Worm (Caenorhabditis elegans) whole organism, L1 larva: Measurements from ENCODE around the gene T27E7.5.

ENCODE experiments used
- ceh-82 ChIP-seq, 3 experiments: fragments of 150-350 bp in 1 of 3; sonication (generic microtip) in 2 of 3; optimal IDR thresholded peaks; 2 replicates each; lab custom pipeline; 2014 to 2017; ENCODE audit warnings: missing biosample characterization in 3 of 3, missing genetic modification characterization in 3 of 3
- dpl-1 ChIP-seq, 3 experiments: fragments of 150-350 bp in 2 of 3; sonication (generic microtip) in 1 of 3; optimal IDR thresholded peaks; 2 replicates each; lab custom pipeline; 2014 to 2017; ENCODE audit warnings: missing biosample characterization in 3 of 3, missing genetic modification characterization in 3 of 3, missing genetic modification reagents in 3 of 3
- efl-1 ChIP-seq, 4 experiments: fragments of 150-350 bp; optimal IDR thresholded peaks in 3 of 4; peaks in 1 of 4; 1 replicate in 1 of 4; 2 replicates in 3 of 4; lab custom pipeline; 2014; ENCODE audit warnings: missing biosample characterization in 2 of 4, missing genetic modification characterization in 2 of 4, missing genetic modification reagents in 2 of 4
- efl-3 ChIP-seq: fragments of 200-800 bp; sonication (Bioruptor generic); optimal IDR thresholded peaks from 2 replicates; lab custom pipeline; 2018; ENCODE audit warnings: mild to moderate bottlenecking, missing genetic modification characterization, missing compliant biosample characterization
- elt-3 ChIP-seq, 6 experiments: fragments of 150-350 bp in 1 of 6; sonication (generic microtip); optimal IDR thresholded peaks; 2 replicates each; lab custom pipeline; 2017 to 2018; ENCODE audit warnings: missing biosample characterization in 6 of 6, missing genetic modification characterization in 6 of 6, inconsistent platforms in 1 of 6
- ets-5 ChIP-seq: fragments of 200-800 bp; sonication (Bioruptor generic); IDR thresholded peaks from 2 replicates; pipeline ENCODE4 v1.3.6; 2022; ENCODE audit warnings: missing genetic modification characterization, missing compliant biosample characterization
- hlh-17 ChIP-seq: fragments of 200-800 bp; sonication (Bioruptor generic); optimal IDR thresholded peaks from 2 replicates; lab custom pipeline; 2018; ENCODE audit warnings: missing genetic modification characterization, mild to moderate bottlenecking, missing compliant biosample characterization, moderate library complexity, borderline replicate concordance
- mab-9 ChIP-seq: fragments of 200-800 bp; sonication (Bioruptor generic); IDR thresholded peaks from 2 replicates; pipeline ENCODE4 v1.3.6; 2022; ENCODE audit warnings: missing genetic modification reagents, missing genetic modification characterization, missing compliant biosample characterization
- mef-2 ChIP-seq: fragments of 150-350 bp; optimal IDR thresholded peaks from 2 replicates; lab custom pipeline; 2014; ENCODE audit warnings: missing biosample characterization, missing genetic modification characterization
- nhr-11 ChIP-seq: fragments of 150-350 bp; optimal IDR thresholded peaks from 2 replicates; lab custom pipeline; 2014; ENCODE audit warnings: missing biosample characterization, missing genetic modification characterization
- nhr-28 ChIP-seq: fragments of 150-350 bp; optimal IDR thresholded peaks from 2 replicates; lab custom pipeline; 2014; ENCODE audit warnings: missing biosample characterization, missing genetic modification characterization
- nhr-90 ChIP-seq: sonication (generic microtip); optimal IDR thresholded peaks from 2 replicates; lab custom pipeline; 2016; ENCODE audit warnings: mild to moderate bottlenecking, missing genetic modification characterization, missing compliant biosample characterization; ENCODE audit not compliant: poor library complexity
- snu-23 ChIP-seq: sonication (generic microtip); optimal IDR thresholded peaks from 2 replicates; lab custom pipeline; 2016; ENCODE audit warnings: missing genetic modification characterization, missing compliant biosample characterization
- sox-4 ChIP-seq: sonication (generic microtip); optimal IDR thresholded peaks from 2 replicates; lab custom pipeline; 2016; ENCODE audit warnings: missing genetic modification characterization, missing compliant biosample characterization
- sup-37 ChIP-seq: fragments of 200-800 bp; sonication (Bioruptor generic); optimal IDR thresholded peaks from 2 replicates; lab custom pipeline; 2018; ENCODE audit warnings: mild to moderate bottlenecking, missing genetic modification characterization, missing compliant biosample characterization
- tlp-1 ChIP-seq: fragments of 150-350 bp; optimal IDR thresholded peaks from 2 replicates; lab custom pipeline; 2014; ENCODE audit warnings: missing biosample characterization, missing genetic modification characterization
- unc-130 ChIP-seq: fragments of 150-350 bp; optimal IDR thresholded peaks from 2 replicates; lab custom pipeline; 2017; ENCODE audit warnings: missing biosample characterization, missing genetic modification characterization, inconsistent platforms
- unc-86 ChIP-seq: sonication (generic microtip); optimal IDR thresholded peaks from 2 replicates; lab custom pipeline; 2016; ENCODE audit warnings: missing genetic modification characterization, missing compliant biosample characterization
- xbp-1 ChIP-seq: sonication (generic microtip); optimal IDR thresholded peaks from 2 replicates; lab custom pipeline; 2016; ENCODE audit warnings: missing genetic modification characterization, missing compliant biosample characterization
- zip-4 ChIP-seq: fragments of 200-800 bp; sonication (Bioruptor generic); optimal IDR thresholded peaks from 2 replicates; lab custom pipeline; 2018; ENCODE audit warnings: mild to moderate bottlenecking, missing genetic modification characterization, moderate library complexity, missing compliant biosample characterization

The T27E7.5 gene

DNA sequence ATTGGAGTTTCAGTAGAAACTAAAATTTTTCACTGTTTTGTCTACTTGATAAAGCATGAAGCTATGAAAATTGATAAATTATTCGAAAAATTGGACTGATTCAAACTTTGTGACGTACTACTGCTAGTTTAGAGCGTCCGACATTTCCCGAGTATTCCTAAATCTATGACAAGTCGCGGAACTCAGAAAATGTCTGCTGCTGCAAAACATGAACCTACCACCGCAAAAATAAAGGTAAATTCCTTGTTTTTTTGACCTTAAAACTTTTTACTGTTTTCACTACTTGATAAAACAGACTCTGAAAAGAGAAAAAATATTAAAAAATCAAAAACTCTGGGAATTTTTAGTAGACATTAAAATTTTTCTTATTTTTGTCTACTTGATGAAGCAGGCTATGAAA lies 49.8 kb downstream of the T27E7.5 start:
- TF ChIP-seq sox-4 (tag; lab: Kevin White, UChicago) (no peak), mab-9 (GFP tag; lab: Robert Waterston, UW) (no peak), nhr-90 (tag; lab: Kevin White, UChicago) (no peak), nhr-28 (tag; lab: Kevin White, UChicago) (no peak), ceh-82 (tag; optimal IDR thresholded peaks at IDR 0.05; lab: Kevin White, UChicago) (no peak), unc-86 (tag; lab: Kevin White, UChicago) (no peak), xbp-1 (tag; lab: Kevin White, UChicago) (no peak), unc-130 (tag; lab: Kevin White, UChicago) (no peak), sup-37 (no peak), snu-23 (no peak), ets-5 (GFP tag; lab: Robert Waterston, UW) (no peak), efl-3 (GFP tag; lab: Kevin White, UChicago) (no peak), nhr-11 (tag; lab: Kevin White, UChicago) (no peak), tlp-1 (tag; lab: Kevin White, UChicago) (no peak), mef-2 (tag; lab: Kevin White, UChicago) (no peak), zip-4 (no peak)

DNA sequence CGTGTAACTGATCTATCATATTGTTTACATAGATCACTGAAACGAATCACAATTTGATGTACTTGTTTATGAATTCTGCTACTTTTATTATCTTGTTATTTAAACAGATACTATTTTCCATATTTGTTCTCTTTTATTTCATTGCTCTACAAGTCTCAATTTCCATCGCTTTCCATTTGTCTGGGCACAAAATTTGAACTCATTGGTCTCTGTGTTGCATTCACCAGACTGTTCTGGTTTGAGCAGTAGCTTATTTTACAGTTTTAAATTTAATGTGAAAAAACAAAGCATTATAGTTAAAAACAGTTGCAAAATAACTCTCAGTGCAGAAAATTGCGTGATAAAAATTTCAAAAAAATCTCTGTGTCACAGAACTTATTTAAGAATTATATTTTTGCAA lies 50.6 kb downstream of the T27E7.5 start:
- TF ChIP-seq dpl-1 (GFP tag; optimal IDR thresholded peaks at IDR 0.05; lab: Kevin White, UChicago), result no peak
- TF ChIP-seq efl-1 (optimal IDR thresholded peaks at IDR 0.05; lab: Kevin White, UChicago), result no peak
- peak in 1 of 2 experiments; percentile 90 for TF ChIP-seq efl-1 (GFP tag; optimal IDR thresholded peaks at IDR 0.05 in 1 of 2; lab: Kevin White, UChicago)
- no peak for TF ChIP-seq elt-3 (tag; optimal IDR thresholded peaks at IDR 0.05; lab: Kevin White, UChicago)
- TF ChIP-seq hlh-17 (GFP tag; lab: Kevin White, UChicago), result no peak
